Worm (Caenorhabditis elegans) whole organism, early embryonic: ENCODE measurements around the gene rabr-4.

Experiments
- B0310.2 ChIP-seq: sonication (generic microtip); optimal IDR thresholded peaks from 2 replicates; lab custom pipeline; 2016; ENCODE audit warnings: mild to moderate bottlenecking, missing genetic modification characterization, missing compliant biosample characterization
- F13C5.2 ChIP-seq: sonication (generic microtip); optimal IDR thresholded peaks from 2 replicates; lab custom pipeline; 2017; ENCODE audit warnings: mild to moderate bottlenecking, missing genetic modification characterization, inconsistent platforms, missing compliant biosample characterization
- aly-1 ChIP-seq: sonication (generic microtip); optimal IDR thresholded peaks from 2 replicates; lab custom pipeline; 2016; ENCODE audit warnings: missing genetic modification characterization, missing compliant biosample characterization
- ama-1 ChIP-seq: fragments of 150-350 bp; optimal IDR thresholded peaks from 2 replicates; lab custom pipeline; 2014
- ceh-13 ChIP-seq: fragments of 200-800 bp; sonication (Bioruptor generic); optimal IDR thresholded peaks from 2 replicates; lab custom pipeline; 2018; ENCODE audit warnings: mild to moderate bottlenecking, missing genetic modification characterization, missing compliant biosample characterization
- ceh-36 ChIP-seq: sonication (generic microtip); optimal IDR thresholded peaks from 2 replicates; lab custom pipeline; 2016; ENCODE audit warnings: missing genetic modification characterization, inconsistent platforms, missing compliant biosample characterization
- ets-7 ChIP-seq: sonication (generic microtip); optimal IDR thresholded peaks from 2 replicates; lab custom pipeline; 2016; ENCODE audit warnings: missing genotype, missing genetic modification characterization, missing compliant biosample characterization
- flt-1 ChIP-seq: fragments of 200-800 bp; sonication (Bioruptor generic); IDR thresholded peaks from 2 replicates; pipeline ENCODE4 v1.3.6; 2022; ENCODE audit warnings: missing genetic modification characterization, missing compliant biosample characterization
- hmbx-1 ChIP-seq: sonication (generic microtip); optimal IDR thresholded peaks from 2 replicates; lab custom pipeline; 2016; ENCODE audit warnings: mild to moderate bottlenecking, missing genetic modification characterization, missing compliant biosample characterization
- hmg-4 ChIP-seq: fragments of 200-800 bp; sonication (Bioruptor generic); optimal IDR thresholded peaks from 2 replicates; lab custom pipeline; 2018; ENCODE audit warnings: mild to moderate bottlenecking, missing genetic modification characterization, missing compliant biosample characterization
- hnd-1 ChIP-seq: sonication (generic microtip); optimal IDR thresholded peaks from 2 replicates; lab custom pipeline; 2016; ENCODE audit warnings: missing genetic modification characterization, missing compliant biosample characterization
- pes-1 ChIP-seq: fragments of 200-800 bp; sonication (Bioruptor generic); IDR thresholded peaks from 2 replicates; pipeline ENCODE4 v1.3.6; 2022; ENCODE audit warnings: missing genetic modification reagents, missing genetic modification characterization, missing compliant biosample characterization
- scrt-1 ChIP-seq: fragments of 200-800 bp; sonication (Bioruptor generic); IDR thresholded peaks from 2 replicates; pipeline ENCODE4 v1.3.6; 2022; ENCODE audit warnings: missing genetic modification characterization, missing compliant biosample characterization
- sea-1 ChIP-seq: fragments of 200-800 bp; sonication (Bioruptor generic); conservative IDR thresholded peaks from 2 replicates; pipeline ENCODE4 v1.3.6; 2022; ENCODE audit warnings: missing genetic modification characterization, missing compliant biosample characterization
- tbx-11 ChIP-seq: fragments of 200-800 bp; sonication (Bioruptor generic); IDR thresholded peaks from 2 replicates; pipeline ENCODE4 v1.3.6; 2022; ENCODE audit warnings: missing genetic modification characterization, missing compliant biosample characterization
- tbx-37 ChIP-seq: fragments of 200-800 bp; sonication (Bioruptor generic); conservative IDR thresholded peaks from 2 replicates; pipeline ENCODE4 v1.3.6; 2022; ENCODE audit warnings: missing genetic modification reagents, missing genetic modification characterization, missing compliant biosample characterization
- tra-4 ChIP-seq: sonication (generic microtip); optimal IDR thresholded peaks from 2 replicates; lab custom pipeline; 2017; ENCODE audit warnings: missing genetic modification characterization, missing compliant biosample characterization

Gene rabr-4

DNA sequence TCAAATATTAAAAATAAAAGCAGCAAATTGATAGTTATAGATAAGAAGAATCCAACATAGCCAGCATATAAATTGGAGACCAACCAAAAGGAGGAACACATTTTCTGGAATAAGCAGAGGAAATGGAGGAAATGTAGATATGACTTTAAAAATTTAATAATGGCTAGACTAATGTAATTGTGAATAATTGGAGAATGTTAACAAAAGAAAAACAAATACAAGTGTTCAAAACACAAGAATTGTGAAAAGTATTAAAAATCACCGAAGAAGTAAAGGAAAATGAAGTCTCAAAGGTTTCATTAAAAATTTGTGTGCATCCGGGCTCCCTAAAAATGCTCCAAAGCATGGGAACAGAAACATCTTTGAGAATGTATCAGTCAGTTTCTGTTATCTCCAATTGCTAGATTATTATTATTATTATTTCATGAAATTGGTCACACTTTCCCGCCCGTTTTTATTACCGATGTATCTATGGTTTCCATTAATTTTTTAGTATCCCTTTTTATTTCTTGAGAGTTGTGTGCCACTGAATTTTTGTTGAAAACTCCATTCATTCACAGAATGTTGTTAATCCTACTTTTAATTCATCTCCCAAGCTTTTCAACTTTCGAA, 32.5 kb upstream of the rabr-4 start, which contains the start of the genes str-109 and F10A3.11:
Gene str-109, minus strand, starts transcription at position 101 of the 612 bp plus-strand sequence.
Gene F10A3.11, plus strand, starts transcription at position 562 of the 612 bp plus-strand sequence.
- TF ChIP-seq hmg-4 (GFP tag; lab: Kevin White, UChicago): no peak
- no peak for TF ChIP-seq hnd-1
- TF ChIP-seq ets-7 (tag; lab: Kevin White, UChicago): no peak
- TF ChIP-seq scrt-1 (GFP tag; lab: Robert Waterston, UW): no peak
- no peak for TF ChIP-seq ceh-13 (GFP tag; lab: Kevin White, UChicago)

DNA sequence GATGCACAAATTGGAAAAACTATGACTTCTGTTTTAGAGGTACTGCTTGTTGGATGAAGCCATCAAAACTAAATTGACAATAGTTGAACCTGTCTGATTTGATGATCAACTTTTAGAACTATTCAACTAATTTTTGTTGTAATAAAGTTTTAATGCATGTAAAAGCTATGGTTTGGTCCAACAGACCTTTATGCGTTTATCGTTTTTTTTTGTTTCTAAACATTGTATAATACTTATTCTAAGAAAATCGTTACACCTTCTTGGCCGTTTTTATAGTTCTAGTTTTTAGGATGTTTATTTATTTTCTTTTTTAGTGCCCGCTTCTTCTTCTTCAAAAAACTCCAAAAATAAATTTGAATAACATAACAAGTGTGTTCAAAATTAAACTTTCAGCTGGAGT, 31.0 kb upstream of the rabr-4 start, which contains the start of gene F10A3.12:
Gene F10A3.12, plus strand, starts transcription at position 301 of the 400 bp plus-strand sequence.
- TF ChIP-seq tbx-11 (GFP tag; lab: Robert Waterston, UW) (no peak), ama-1 (lab: Kevin White, UChicago) (no peak), scrt-1 (GFP tag; lab: Robert Waterston, UW) (no peak), hmbx-1 (tag; lab: Kevin White, UChicago) (no peak)

DNA sequence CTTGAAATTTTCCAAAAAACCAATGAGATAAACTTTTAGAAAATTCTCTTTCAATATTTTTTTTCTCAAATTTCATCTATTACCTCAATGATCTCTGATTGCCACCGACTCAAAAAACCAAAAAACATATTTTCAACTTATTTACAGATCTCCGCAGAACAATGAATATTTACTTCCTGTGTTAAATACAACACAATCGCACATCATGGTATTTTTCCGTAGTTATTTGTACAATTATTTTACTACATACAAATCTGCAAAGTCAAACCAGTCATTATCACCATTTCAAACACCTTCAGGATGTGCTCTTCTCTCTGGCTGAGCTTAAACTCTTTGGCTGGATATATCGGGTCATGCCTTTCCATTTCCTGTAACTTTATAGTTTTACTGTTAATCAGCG, 28.8 kb upstream of the rabr-4 start, which contains the start of gene str-108:
Gene str-108, plus strand, starts transcription at position 301 of the 400 bp plus-strand sequence.
- no peak for TF ChIP-seq ceh-36 (tag; lab: Kevin White, UChicago)
- TF ChIP-seq sea-1 (GFP tag; lab: Robert Waterston, UW): no peak

DNA sequence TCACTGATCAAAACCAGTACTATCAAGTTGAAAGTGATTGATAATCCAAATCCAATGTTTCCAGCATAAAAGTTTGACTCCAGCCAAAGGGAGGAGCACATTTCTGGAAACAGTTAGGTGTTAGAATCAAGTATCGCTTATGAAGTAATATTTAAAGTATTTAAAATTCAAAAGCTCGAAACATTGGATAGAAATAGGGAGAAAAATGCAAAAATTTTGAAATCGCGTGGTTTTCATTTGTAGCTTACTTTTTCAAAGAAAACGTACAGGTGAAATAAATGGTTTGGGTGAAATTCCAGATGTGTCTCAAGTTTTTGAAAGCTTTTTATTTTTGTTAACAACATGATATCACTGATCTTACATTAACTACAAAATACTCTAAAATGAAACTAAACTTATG, 25.7 kb upstream of the rabr-4 start, which contains the start of gene str-111:
Gene str-111, minus strand, starts transcription at position 101 of the 400 bp plus-strand sequence.
- TF ChIP-seq ama-1 (lab: Kevin White, UChicago) (no peak), F13C5.2 (tag; lab: Kevin White, UChicago) (no peak), hmbx-1 (tag; lab: Kevin White, UChicago) (no peak), tra-4 (tag; lab: Kevin White, UChicago) (no peak)

DNA sequence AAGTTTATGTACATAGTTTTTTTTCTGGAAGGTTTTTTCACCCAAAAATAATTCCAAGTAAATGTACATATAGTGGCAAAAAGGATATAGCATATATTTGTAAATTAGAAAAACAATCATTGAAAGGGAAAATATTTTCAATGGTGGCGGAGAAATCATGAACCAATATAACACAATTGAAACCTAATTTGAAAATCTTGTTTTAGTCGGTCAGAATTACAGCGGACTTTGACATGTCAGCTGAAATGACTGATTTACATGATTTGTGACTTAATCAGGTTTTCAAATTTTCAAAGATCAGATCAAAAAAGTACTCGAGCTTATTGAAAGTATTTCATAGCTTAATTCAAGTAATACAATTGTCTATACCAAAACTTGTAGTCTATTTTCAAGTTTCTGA, 23.0 kb upstream of the rabr-4 start, which contains the start of gene K05D4.9:
Gene K05D4.9, minus strand, starts transcription at position 101 of the 400 bp plus-strand sequence.
- no peak for TF ChIP-seq B0310.2 (tag; lab: Kevin White, UChicago)
- no peak for TF ChIP-seq tbx-11 (GFP tag; lab: Robert Waterston, UW)
- TF ChIP-seq aly-1 (tag; lab: Kevin White, UChicago): no peak
- no peak for TF ChIP-seq ets-7 (tag; lab: Kevin White, UChicago)
- TF ChIP-seq ceh-13 (GFP tag; lab: Kevin White, UChicago): no peak
- TF ChIP-seq tbx-37 (GFP tag; lab: Robert Waterston, UW): no peak
- TF ChIP-seq hmbx-1 (tag; lab: Kevin White, UChicago): no peak
- no peak for TF ChIP-seq tra-4 (tag; lab: Kevin White, UChicago)
- TF ChIP-seq pes-1: no peak

DNA sequence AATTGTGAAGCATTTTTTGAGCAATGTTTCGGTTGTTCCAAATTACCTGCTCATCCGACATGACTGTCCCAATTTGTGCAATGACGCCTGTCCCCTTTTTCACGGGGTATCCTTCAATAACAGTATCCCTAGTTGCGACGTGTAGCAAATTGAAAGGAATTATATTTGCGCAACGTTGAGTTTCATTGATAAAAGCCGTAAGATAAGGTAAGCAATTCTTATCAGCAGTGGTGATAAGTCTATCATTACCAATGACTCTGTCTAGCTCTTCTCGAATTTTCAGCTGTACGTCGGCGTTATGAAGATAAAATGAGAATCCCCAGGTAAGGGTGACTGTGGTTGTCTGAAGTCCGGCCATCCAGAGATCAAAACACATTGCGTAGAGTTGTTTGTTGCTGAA, 20.6 kb upstream of the rabr-4 start:
- TF ChIP-seq ceh-36 (tag; lab: Kevin White, UChicago) (no peak), flt-1 (GFP tag; lab: Robert Waterston, UW) (no peak), tbx-11 (GFP tag; lab: Robert Waterston, UW) (no peak), tra-4 (tag; lab: Kevin White, UChicago) (no peak), hnd-1 (no peak), F13C5.2 (tag; lab: Kevin White, UChicago) (no peak), hmbx-1 (tag; lab: Kevin White, UChicago) (no peak), hmg-4 (GFP tag; lab: Kevin White, UChicago) (no peak), tbx-37 (GFP tag; lab: Robert Waterston, UW) (no peak), pes-1 (no peak), B0310.2 (tag; lab: Kevin White, UChicago) (no peak), ceh-13 (GFP tag; lab: Kevin White, UChicago) (no peak), aly-1 (tag; lab: Kevin White, UChicago) (no peak), ama-1 (lab: Kevin White, UChicago) (no peak), scrt-1 (GFP tag; lab: Robert Waterston, UW) (no peak), sea-1 (GFP tag; lab: Robert Waterston, UW) (no peak), ets-7 (tag; lab: Kevin White, UChicago) (no peak)

DNA sequence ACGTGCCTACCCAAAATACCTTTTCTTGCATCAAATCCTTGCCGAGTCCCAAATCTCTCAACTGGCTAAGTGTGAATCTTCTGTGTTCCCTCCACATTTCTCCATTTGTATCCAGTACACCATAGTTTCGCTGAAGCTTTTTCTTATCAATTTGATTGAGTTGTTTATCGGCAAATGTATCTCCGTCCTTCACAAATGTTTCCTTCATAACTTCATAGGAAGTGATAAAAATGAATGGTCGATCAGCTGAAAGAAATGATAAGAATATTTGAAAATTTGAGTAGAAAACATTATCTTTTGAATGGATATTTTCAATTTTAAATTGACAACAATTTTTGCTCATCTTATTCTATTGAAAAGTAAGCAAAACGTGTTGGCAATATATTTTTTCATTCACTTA, 19.5 kb upstream of the rabr-4 start:
- no peak for TF ChIP-seq tra-4 (tag; lab: Kevin White, UChicago)
- TF ChIP-seq scrt-1 (GFP tag; lab: Robert Waterston, UW): no peak
- TF ChIP-seq B0310.2 (tag; lab: Kevin White, UChicago): no peak
- TF ChIP-seq pes-1: no peak
- TF ChIP-seq ets-7 (tag; lab: Kevin White, UChicago): no peak
- no peak for TF ChIP-seq aly-1 (tag; lab: Kevin White, UChicago)
- no peak for TF ChIP-seq hmbx-1 (tag; lab: Kevin White, UChicago)

DNA sequence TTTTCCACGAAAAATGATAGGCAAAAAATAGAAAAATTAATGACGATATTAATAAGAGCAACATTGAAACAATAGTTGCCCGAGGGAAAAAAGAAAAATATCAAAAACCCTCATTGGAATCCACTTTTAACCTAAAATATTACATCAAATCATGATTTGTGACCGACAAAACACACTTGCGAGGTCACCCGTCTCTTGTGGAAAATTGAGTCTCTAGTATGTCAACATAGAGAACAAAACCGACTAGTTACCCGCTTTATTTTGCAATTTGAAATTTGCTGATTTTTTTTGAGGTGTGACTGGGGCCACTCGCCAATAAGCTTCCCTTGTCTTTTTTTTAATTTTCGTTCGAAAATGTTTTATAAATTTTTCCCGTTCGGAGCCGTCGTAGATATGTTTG, 19.0 kb upstream of the rabr-4 start, which contains the start of gene cyp-33D1:
Gene cyp-33D1, minus strand, starts transcription at position 101 of the 400 bp plus-strand sequence.
- TF ChIP-seq hmg-4 (GFP tag; lab: Kevin White, UChicago) (no peak), tra-4 (tag; lab: Kevin White, UChicago) (no peak), F13C5.2 (tag; lab: Kevin White, UChicago) (no peak), ama-1 (lab: Kevin White, UChicago) (no peak), tbx-11 (GFP tag; lab: Robert Waterston, UW) (no peak), ceh-13 (GFP tag; lab: Kevin White, UChicago) (no peak), scrt-1 (GFP tag; lab: Robert Waterston, UW) (no peak), hnd-1 (no peak), B0310.2 (tag; lab: Kevin White, UChicago) (no peak), hmbx-1 (tag; lab: Kevin White, UChicago) (no peak), aly-1 (tag; lab: Kevin White, UChicago) (no peak), pes-1 (no peak), sea-1 (GFP tag; lab: Robert Waterston, UW) (no peak), ets-7 (tag; lab: Kevin White, UChicago) (no peak), ceh-36 (tag; lab: Kevin White, UChicago) (no peak)
